Worm (Caenorhabditis elegans): Measurements from ENCODE around the gene F48E8.3.
A peak's percentile ranks its signal among the peaks of the same experiment; 100 is the strongest.

Gene F48E8.3

ce11 chrIII:5500732-5501131 is 39.6 kb downstream of the F48E8.3 start:
- TF ChIP-seq lsy-2 (tag; optimal IDR thresholded peaks at IDR 0.05) (peak; percentile 7 to 19), zag-1 (tag; optimal IDR thresholded peaks at IDR 0.05) (no peak), fos-1 (tag; optimal IDR thresholded peaks at IDR 0.05) (peak; percentile 35), unc-98 (GFP tag; IDR thresholded peaks at IDR 0.05) (no peak), dsc-1 (tag; optimal IDR thresholded peaks at IDR 0.05) (peak; percentile 99), vab-15 (tag; optimal IDR thresholded peaks at IDR 0.05) (no peak), ceh-8 (GFP tag; optimal IDR thresholded peaks at IDR 0.05) (peak; percentile 39), hpl-2 (GFP tag; optimal IDR thresholded peaks at IDR 0.05) (no peak), lin-14 (GFP tag; optimal IDR thresholded peaks at IDR 0.05) (peak; percentile 17), nhr-71 (tag; optimal IDR thresholded peaks at IDR 0.05) (peak; percentile 77), ets-5 (GFP tag; IDR thresholded peaks at IDR 0.05) (no peak), lin-13 (GFP tag; optimal IDR thresholded peaks at IDR 0.05) (no peak), dpl-1 (GFP tag; optimal IDR thresholded peaks at IDR 0.05) (no peak), lin-39 (tag; optimal IDR thresholded peaks at IDR 0.05) (no peak), pax-3 (tag; optimal IDR thresholded peaks at IDR 0.05) (peak; percentile 83), blmp-1 (tag; optimal IDR thresholded peaks at IDR 0.05) (no peak), fkh-8 (tag; optimal IDR thresholded peaks at IDR 0.05) (peak; percentile 88), nhr-11 (tag; optimal IDR thresholded peaks at IDR 0.05) (peak; percentile 56), unc-130 (tag; optimal IDR thresholded peaks at IDR 0.05) (no peak), nhr-20 (tag; optimal IDR thresholded peaks at IDR 0.05) (peak; percentile 19), sox-4 (tag; optimal IDR thresholded peaks at IDR 0.05) (peak; percentile 80), fkh-10 (GFP tag; optimal IDR thresholded peaks at IDR 0.05) (no peak), swsn-7 (tag; optimal IDR thresholded peaks at IDR 0.05) (peak; percentile 19), nhr-237 (tag; optimal IDR thresholded peaks at IDR 0.05) (no peak), unc-86 (tag; optimal IDR thresholded peaks at IDR 0.05) (peak; percentile 8), nhr-47 (tag; optimal IDR thresholded peaks at IDR 0.05) (peak; percentile 84), fkh-4 (tag; optimal IDR thresholded peaks at IDR 0.05; ENCODE audit: borderline replicate concordance) (peak; percentile 58), egl-13 (tag; optimal IDR thresholded peaks at IDR 0.05) (peak; percentile 30), grh-1 (GFP tag; IDR thresholded peaks at IDR 0.05) (no peak)

DNA sequence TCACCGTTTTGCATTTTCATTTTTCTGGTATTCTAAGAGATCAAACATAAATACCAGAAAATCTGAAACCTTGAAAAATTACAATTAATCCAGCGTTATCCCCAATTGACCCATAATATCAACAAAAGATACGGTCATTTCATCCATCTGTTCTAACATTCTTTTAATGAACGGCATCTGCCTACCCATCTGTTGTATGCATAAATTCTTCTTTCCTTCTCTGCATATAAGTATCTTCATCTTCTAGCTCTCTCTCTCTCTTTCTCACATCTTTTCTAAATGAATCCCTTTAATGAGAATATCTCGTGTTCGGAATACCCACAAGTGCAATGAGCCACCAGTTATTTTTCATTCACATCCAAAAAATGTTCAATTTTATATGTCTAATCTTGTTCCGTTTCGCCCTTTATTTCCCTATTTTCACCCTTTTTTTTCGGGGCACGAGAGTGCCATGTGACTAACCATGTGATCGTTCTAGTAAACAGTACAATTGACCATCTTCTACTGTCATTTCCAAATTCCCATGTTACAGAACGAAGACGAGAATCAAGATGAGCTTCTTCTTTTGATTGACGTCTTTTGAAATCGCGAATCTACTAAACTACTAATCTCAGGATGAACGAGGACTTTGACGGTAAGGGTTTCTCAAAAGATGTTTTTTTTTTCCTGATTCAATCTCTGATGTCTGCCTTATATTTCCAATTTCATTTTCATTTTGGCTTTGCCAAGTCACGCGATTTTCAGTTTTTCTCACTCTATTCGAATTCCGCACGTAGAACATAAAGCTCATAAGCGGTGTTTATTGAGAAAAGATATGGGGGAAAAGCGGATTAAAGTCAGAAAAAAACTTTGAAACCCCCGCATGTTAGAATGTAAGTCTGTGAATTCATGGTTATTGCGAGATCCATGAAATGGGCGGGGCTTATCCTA is 40.4 kb downstream of the F48E8.3 start, which contains the start of gene R02F2.1:
Gene R02F2.1, plus strand, starts transcription at position 528 of the 930 bp plus-strand sequence.
- TF ChIP-seq blmp-1 (tag; optimal IDR thresholded peaks at IDR 0.05) (peak; percentile 60), lin-13 (GFP tag; optimal IDR thresholded peaks at IDR 0.05) (no peak), ztf-11 (tag; optimal IDR thresholded peaks at IDR 0.05) (peak in 1 of 2 experiments; percentile 14), sox-4 (tag; optimal IDR thresholded peaks at IDR 0.05) (peak; percentile 44), isw-1 (GFP tag; IDR thresholded peaks at IDR 0.05) (no peak), unc-86 (tag; optimal IDR thresholded peaks at IDR 0.05) (no peak), hpl-2 (GFP tag; optimal IDR thresholded peaks at IDR 0.05) (no peak), nhr-47 (tag; optimal IDR thresholded peaks at IDR 0.05) (peak; percentile 40), lin-15B (tag; optimal IDR thresholded peaks at IDR 0.05) (no peak), egl-27 (tag; optimal IDR thresholded peaks at IDR 0.05) (no peak), snu-23 (GFP tag; optimal IDR thresholded peaks at IDR 0.05) (peak; percentile 78), snpc-4 (tag; optimal IDR thresholded peaks at IDR 0.05) (no peak), zag-1 (tag; optimal IDR thresholded peaks at IDR 0.05) (no peak), unc-30 (tag; optimal IDR thresholded peaks at IDR 0.05) (no peak), mdl-1 (tag; optimal IDR thresholded peaks at IDR 0.05) (peak in 1 of 2 experiments; percentile 84), unc-98 (GFP tag; IDR thresholded peaks at IDR 0.05) (no peak), ceh-88 (GFP tag; IDR thresholded peaks at IDR 0.05) (no peak), elt-3 (tag; optimal IDR thresholded peaks at IDR 0.05) (peak in 2 of 6 experiments; percentile 19 to 58), swsn-7 (tag; optimal IDR thresholded peaks at IDR 0.05) (no peak), lin-39 (tag; optimal IDR thresholded peaks at IDR 0.05) (no peak), zip-4 (GFP tag; optimal IDR thresholded peaks at IDR 0.05) (no peak), dpl-1 (GFP tag; optimal IDR thresholded peaks at IDR 0.05) (peak; percentile 14 to 54 (median 50)), C04F5.9 (tag; optimal IDR thresholded peaks at IDR 0.05) (no peak), Y116A8C.19 (tag; optimal IDR thresholded peaks at IDR 0.05; ENCODE audit: borderline replicate concordance) (no peak), mef-2 (tag; optimal IDR thresholded peaks at IDR 0.05) (no peak), sup-37 (GFP tag; optimal IDR thresholded peaks at IDR 0.05) (no peak), pqm-1 (tag; optimal IDR thresholded peaks at IDR 0.05) (no peak), grh-1 (GFP tag; IDR thresholded peaks at IDR 0.05) (no peak), nhr-77 (tag; optimal IDR thresholded peaks at IDR 0.05) (no peak), nhr-76 (tag; optimal IDR thresholded peaks at IDR 0.05) (no peak), skn-1 (tag; optimal IDR thresholded peaks at IDR 0.05) (peak; percentile 16), fkh-4 (tag; optimal IDR thresholded peaks at IDR 0.05; ENCODE audit: borderline replicate concordance) (no peak)
